Worm (Caenorhabditis elegans): ENCODE measurements around the gene F55C12.6.

The F55C12.6 gene

DNA sequence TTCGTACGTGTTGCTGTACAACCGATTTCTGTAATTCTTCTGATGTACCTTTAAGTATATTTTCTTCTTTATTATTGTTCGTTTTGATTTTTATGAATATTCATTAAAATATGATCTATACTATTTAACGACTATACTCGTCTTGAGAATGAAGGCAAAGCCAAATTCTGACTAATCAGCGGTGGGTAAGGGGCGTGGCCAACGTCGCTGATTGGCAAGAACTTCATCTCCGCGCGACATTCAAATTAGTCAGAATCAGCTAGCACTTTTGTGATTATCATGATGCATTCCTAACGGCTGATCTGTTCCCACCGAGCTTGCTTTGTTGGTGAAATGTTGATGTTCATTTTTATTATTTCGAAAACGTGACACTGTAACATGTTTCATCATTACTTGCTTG lies 9.0 kb downstream of the F55C12.6 start:
- TF ChIP-seq unc-39 (tag; optimal IDR thresholded peaks at IDR 0.05) (no peak), mab-5 (tag; optimal IDR thresholded peaks at IDR 0.05) (no peak), nhr-10 (tag; optimal IDR thresholded peaks at IDR 0.05) (no peak), Y55F3AM.14 (GFP tag; optimal IDR thresholded peaks at IDR 0.05) (no peak), nhr-237 (tag; optimal IDR thresholded peaks at IDR 0.05) (no peak), ZK546.5 (tag; optimal IDR thresholded peaks at IDR 0.05) (no peak), gmeb-1 (tag; optimal IDR thresholded peaks at IDR 0.05) (no peak), lin-39 (tag; optimal IDR thresholded peaks at IDR 0.05) (no peak)

DNA sequence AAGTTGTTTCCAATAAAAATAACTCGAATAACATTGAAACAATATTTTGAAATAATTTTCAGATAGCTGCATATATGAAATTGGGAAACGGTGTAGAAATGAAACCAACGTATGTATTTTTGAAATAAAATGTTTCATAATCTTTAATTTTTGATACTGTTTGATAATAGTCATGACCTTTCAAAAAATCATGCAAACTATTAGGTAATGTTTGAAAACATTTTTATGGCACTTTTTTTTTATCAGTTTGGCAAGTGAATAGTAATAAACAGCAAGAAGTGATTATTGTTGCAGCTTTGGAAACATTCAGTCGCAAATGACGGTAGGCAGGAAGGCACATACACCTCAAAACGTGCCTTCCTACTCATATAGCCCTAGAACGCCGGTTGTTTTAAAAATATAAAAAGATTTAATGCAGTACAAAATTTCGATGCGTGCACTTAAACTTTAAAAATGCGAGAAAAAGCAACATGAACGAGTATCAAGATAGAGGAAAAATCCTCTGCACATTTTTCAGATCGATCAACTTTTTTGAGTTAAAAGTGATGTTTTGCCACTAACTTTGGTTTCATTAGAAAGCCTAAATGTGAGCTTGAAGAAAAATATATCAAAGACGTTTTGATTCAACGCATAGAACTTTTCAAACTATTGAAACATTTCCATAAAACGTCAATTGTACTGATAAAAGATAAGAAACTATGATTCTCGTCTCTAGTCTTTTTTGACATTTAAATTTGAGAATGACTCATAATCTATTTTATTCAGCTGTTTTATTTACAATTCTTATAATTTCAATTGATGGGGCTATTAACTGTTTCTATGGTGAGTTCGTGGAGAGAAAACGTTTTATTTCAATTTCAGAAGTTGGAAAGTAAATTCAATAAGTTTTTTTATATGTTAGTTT lies 10.3 kb downstream of the F55C12.6 start, which contains the start of gene F55C12.19:
TSS of gene F55C12.19 (plus strand) at position 735 of the 904 bp plus-strand sequence.
- peak; percentile 89 for TF ChIP-seq fos-1 (tag; optimal IDR thresholded peaks at IDR 0.05)
- TF ChIP-seq nhr-23 (tag; optimal IDR thresholded peaks at IDR 0.05) = no peak
- no peak for TF ChIP-seq nhr-21 (tag; optimal IDR thresholded peaks at IDR 0.05)
- no peak for TF ChIP-seq elt-3 (tag; optimal IDR thresholded peaks at IDR 0.05)
- no peak for TF ChIP-seq ztf-4 (tag; optimal IDR thresholded peaks at IDR 0.05)

DNA sequence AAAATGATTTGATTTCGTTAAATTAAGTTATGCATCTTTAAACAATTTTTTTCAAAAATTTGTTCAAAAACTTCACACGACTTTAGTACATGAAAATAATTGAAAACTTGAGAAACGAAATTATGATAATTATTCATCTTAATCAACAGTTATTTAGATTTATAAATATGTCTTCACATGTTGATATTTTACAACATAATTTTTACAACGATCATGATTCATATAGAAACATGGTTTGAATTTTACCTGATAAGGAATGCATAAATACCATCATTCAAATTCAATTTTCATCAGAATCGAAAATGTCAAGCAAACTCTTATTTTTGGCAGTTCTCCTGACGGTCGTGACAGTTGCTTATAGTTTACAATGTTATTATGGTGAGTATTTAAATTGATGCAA lies 12.1 kb downstream of the F55C12.6 start, which contains the start of gene tag-234:
TSS of gene tag-234 (plus strand) at position 301 of the 400 bp plus-strand sequence.
- TF ChIP-seq lin-11 (tag; optimal IDR thresholded peaks at IDR 0.05) (no peak), fos-1 (tag; optimal IDR thresholded peaks at IDR 0.05) (peak; percentile 50)

DNA sequence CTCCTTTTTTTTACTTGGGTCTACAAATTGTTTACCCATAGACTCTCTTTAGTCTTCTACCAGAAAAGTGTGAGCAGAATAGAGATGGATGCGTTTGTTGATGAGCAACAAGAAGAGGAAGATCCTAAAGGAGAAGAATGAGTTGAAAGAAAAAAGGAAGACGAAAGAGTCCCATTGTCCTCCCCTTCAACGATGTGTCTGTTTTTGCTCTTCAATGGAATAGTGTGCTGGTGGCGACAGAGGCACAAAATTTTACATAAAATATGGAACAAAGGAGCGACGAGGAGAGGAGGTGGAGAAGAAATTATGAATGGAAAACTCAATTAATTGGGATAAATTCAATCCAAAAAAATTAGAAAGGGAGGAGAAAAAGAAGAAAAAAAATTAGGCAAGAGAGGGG lies 15.3 kb downstream of the F55C12.6 start:
- TF ChIP-seq elt-3 (tag; optimal IDR thresholded peaks at IDR 0.05) = no peak
- TF ChIP-seq aly-2 (tag; optimal IDR thresholded peaks at IDR 0.05) = no peak
- TF ChIP-seq sma-3 (GFP tag; optimal IDR thresholded peaks at IDR 0.05) = no peak
- TF ChIP-seq mbf-1 (tag; optimal IDR thresholded peaks at IDR 0.05) = no peak
- TF ChIP-seq nhr-11 (tag; optimal IDR thresholded peaks at IDR 0.05) = no peak
- TF ChIP-seq ZK546.5 (tag; optimal IDR thresholded peaks at IDR 0.05) = no peak
- TF ChIP-seq nhr-25 (tag; optimal IDR thresholded peaks at IDR 0.05) = no peak
- TF ChIP-seq alr-1 (tag; optimal IDR thresholded peaks at IDR 0.05) = no peak
- no peak for TF ChIP-seq nhr-237 (tag; optimal IDR thresholded peaks at IDR 0.05)
- no peak for TF ChIP-seq lin-39 (tag; optimal IDR thresholded peaks at IDR 0.05)
- no peak for TF ChIP-seq elt-1 (tag; optimal IDR thresholded peaks at IDR 0.05)
- no peak for TF ChIP-seq unc-62 (GFP tag; optimal IDR thresholded peaks at IDR 0.05)
- no peak for TF ChIP-seq sma-9 (GFP tag; optimal IDR thresholded peaks at IDR 0.05)
- TF ChIP-seq sma-9 (tag; optimal IDR thresholded peaks at IDR 0.05) = no peak
- TF ChIP-seq nhr-23 (tag; optimal IDR thresholded peaks at IDR 0.05) = no peak
- TF ChIP-seq ztf-1 (GFP tag; conservative IDR thresholded peaks at IDR 0.05) = no peak
- no peak for TF ChIP-seq snpc-4 (tag; optimal IDR thresholded peaks at IDR 0.05)
- TF ChIP-seq ama-1 (optimal IDR thresholded peaks at IDR 0.05) = no peak
- TF ChIP-seq nhr-10 (tag; optimal IDR thresholded peaks at IDR 0.05) = no peak
- TF ChIP-seq egl-27 (tag; optimal IDR thresholded peaks at IDR 0.05) = no peak

DNA sequence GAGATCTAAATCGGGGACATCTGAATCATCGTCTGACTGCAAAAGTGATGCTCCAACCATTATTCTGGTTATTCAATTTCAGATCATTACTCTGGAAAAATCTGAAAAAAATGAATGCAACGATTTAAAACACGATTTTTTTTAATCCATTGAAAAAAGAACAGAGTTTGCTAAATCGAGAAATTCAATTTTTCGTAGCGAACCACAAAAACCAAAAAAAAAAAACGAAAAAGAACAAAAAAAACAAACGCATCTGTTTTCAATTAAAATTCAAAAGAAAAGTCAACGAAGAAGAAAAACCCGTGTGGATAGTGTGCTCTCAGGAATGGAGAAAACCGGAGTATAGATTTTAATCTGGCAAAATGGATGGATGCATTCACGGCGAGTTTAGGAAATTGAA lies 17.6 kb downstream of the F55C12.6 start, which contains the start of gene F55C12.4:
TSS of gene F55C12.4 (minus strand) at position 101 of the 400 bp plus-strand sequence.
- no peak for TF ChIP-seq skn-1 (tag; optimal IDR thresholded peaks at IDR 0.05)
- TF ChIP-seq ztf-1 (GFP tag; conservative IDR thresholded peaks at IDR 0.05) = no peak
- TF ChIP-seq ama-1 (optimal IDR thresholded peaks at IDR 0.05) = no peak
- no peak for TF ChIP-seq lin-11 (tag; optimal IDR thresholded peaks at IDR 0.05)
- TF ChIP-seq aly-2 (tag; optimal IDR thresholded peaks at IDR 0.05) = no peak

DNA sequence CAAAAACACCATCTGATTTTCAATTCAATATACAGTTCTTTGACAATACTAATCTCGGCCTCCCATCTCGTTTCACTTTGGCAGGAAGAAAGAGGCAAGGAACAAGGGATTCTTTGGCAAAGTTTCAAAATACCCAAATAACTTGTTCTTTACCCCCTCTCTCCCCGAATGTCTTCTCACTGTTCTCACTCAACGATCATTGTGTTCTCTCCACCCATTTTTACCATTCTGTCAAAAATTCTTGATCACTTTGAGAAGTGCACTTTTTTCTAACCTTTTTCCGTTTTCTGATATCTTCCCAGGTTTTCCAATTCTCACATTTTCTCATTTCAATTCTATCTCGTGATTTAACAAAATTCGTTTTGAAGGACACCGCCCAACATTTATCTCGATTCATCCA lies 21.8 kb downstream of the F55C12.6 start, which contains the start of gene H41C03.1:
TSS of gene H41C03.1 (plus strand) at position 301 of the 400 bp plus-strand sequence.
- TF ChIP-seq nhr-23 (tag; optimal IDR thresholded peaks at IDR 0.05) = no peak
- TF ChIP-seq sem-4 (tag; optimal IDR thresholded peaks at IDR 0.05) = no peak
- TF ChIP-seq ama-1 (optimal IDR thresholded peaks at IDR 0.05) = no peak
- TF ChIP-seq sma-3 (GFP tag; optimal IDR thresholded peaks at IDR 0.05) = no peak
- TF ChIP-seq unc-62 (GFP tag; optimal IDR thresholded peaks at IDR 0.05) = no peak
- TF ChIP-seq blmp-1 (tag; optimal IDR thresholded peaks at IDR 0.05; ENCODE audit: insufficient read depth) = no peak
- TF ChIP-seq nhr-12 (tag; optimal IDR thresholded peaks at IDR 0.05) = no peak
- no peak for TF ChIP-seq lsy-2 (tag; optimal IDR thresholded peaks at IDR 0.05)
- TF ChIP-seq nhr-21 (tag; optimal IDR thresholded peaks at IDR 0.05) = no peak
- TF ChIP-seq dmd-4 (tag; optimal IDR thresholded peaks at IDR 0.05) = no peak
- no peak for TF ChIP-seq nhr-10 (tag; optimal IDR thresholded peaks at IDR 0.05)
- TF ChIP-seq C34F6.9 (tag; optimal IDR thresholded peaks at IDR 0.05) = no peak
- no peak for TF ChIP-seq snpc-4 (tag; optimal IDR thresholded peaks at IDR 0.05)
- no peak for TF ChIP-seq ztf-4 (tag; optimal IDR thresholded peaks at IDR 0.05)
